Fruit fly (Drosophila melanogaster): ENCODE results near the gene CG13949.
A peak's percentile ranks its signal among the peaks of the same experiment; 100 is the strongest.

The CG13949 gene

dm6 chr2L:819315-820032 lies 35.7 kb upstream of the CG13949 start, which contains the start of the genes PGAP2 and Clp:
PGAP2 (minus strand) TSS chr2L:819508.
Clp (plus strand) TSS chr2L:819964.
- TF ChIP-seq vri (GFP tag; optimal IDR thresholded peaks at IDR 0.05) (no peak), CG6854 (GFP tag; optimal IDR thresholded peaks at IDR 0.05) (peak; percentile 1), ss (GFP tag; optimal IDR thresholded peaks at IDR 0.05) (peak in 1 of 2 experiments; percentile 48), fd59A (GFP tag; optimal IDR thresholded peaks at IDR 0.05) (peak; percentile 51), CG31627 (GFP tag; optimal IDR thresholded peaks at IDR 0.05) (peak; percentile 71), dac (GFP tag; optimal IDR thresholded peaks at IDR 0.05) (no peak), CG1621 (tag; optimal IDR thresholded peaks at IDR 0.05) (no peak), dsx (GFP tag; optimal IDR thresholded peaks at IDR 0.05; ENCODE audit: poor library complexity, severe bottlenecking) (no peak), svp (GFP tag) (peak; percentile 86), CG6808 (GFP tag; optimal IDR thresholded peaks at IDR 0.05) (peak; percentile 2), achi (GFP tag; optimal IDR thresholded peaks at IDR 0.05) (no peak), CG8632 (GFP tag; optimal IDR thresholded peaks at IDR 0.05) (peak; percentile 41), CG4318 (GFP tag; optimal IDR thresholded peaks at IDR 0.05) (no peak), CG6276 (GFP tag; optimal IDR thresholded peaks at IDR 0.05) (no peak), net (GFP tag; optimal IDR thresholded peaks at IDR 0.05) (no peak), eg (GFP tag; IDR thresholded peaks at IDR 0.05) (peak; percentile 71), CG16779 (tag; optimal IDR thresholded peaks at IDR 0.05) (no peak), CG34406 (GFP tag; optimal IDR thresholded peaks at IDR 0.05) (peak; percentile 38), Eip78C (GFP tag) (peak; percentile 90), Sox15 (GFP tag; optimal IDR thresholded peaks at IDR 0.05) (peak; percentile 57), Ets96B (tag; optimal IDR thresholded peaks at IDR 0.05) (peak; percentile 69), CG11294 (GFP tag; IDR thresholded peaks at IDR 0.05) (no peak; the same call in 1 of the 2 replicates), CG10631 (GFP tag; optimal IDR thresholded peaks at IDR 0.05) (no peak), fd85E (GFP tag; optimal IDR thresholded peaks at IDR 0.05) (no peak), CG3919 (GFP tag; optimal IDR thresholded peaks at IDR 0.05) (peak; percentile 44), Hr39 (GFP tag; optimal IDR thresholded peaks at IDR 0.05) (peak; percentile 64), Lpt (GFP tag; optimal IDR thresholded peaks at IDR 0.05) (peak; percentile 13), Hr38 (GFP tag; optimal IDR thresholded peaks at IDR 0.05) (no peak), Eip93F (GFP tag; optimal IDR thresholded peaks at IDR 0.05) (peak; percentile 63), spab (GFP tag; optimal IDR thresholded peaks at IDR 0.05) (peak; percentile 12), CG9139 (GFP tag; optimal IDR thresholded peaks at IDR 0.05) (no peak), CG15336 (GFP tag; IDR thresholded peaks at IDR 0.05) (peak; percentile 43; the same call in 1 of the 2 replicates), CG32006 (GFP tag; optimal IDR thresholded peaks at IDR 0.05) (no peak), acj6 (GFP tag; optimal IDR thresholded peaks at IDR 0.05) (peak; percentile 71), Hr4 (GFP tag; optimal IDR thresholded peaks at IDR 0.05) (no peak), Met (GFP tag; optimal IDR thresholded peaks at IDR 0.05) (no peak), lz (GFP tag; optimal IDR thresholded peaks at IDR 0.05) (peak; percentile 76), Blimp-1 (GFP tag; optimal IDR thresholded peaks at IDR 0.05) (peak; percentile 3), CG11762 (GFP tag; optimal IDR thresholded peaks at IDR 0.05; ENCODE audit: insufficient read depth) (peak; percentile 45), Ets21C (GFP tag; optimal IDR thresholded peaks at IDR 0.05) (peak; percentile 70), CG10669 (GFP tag; optimal IDR thresholded peaks at IDR 0.05) (peak; percentile 57), fkh (GFP tag; optimal IDR thresholded peaks at IDR 0.05) (peak; percentile 84), CG7368 (GFP tag; optimal IDR thresholded peaks at IDR 0.05) (peak; percentile 46), CG6163 (GFP tag; IDR thresholded peaks at IDR 0.05) (peak; percentile 69), Sox102F (GFP tag; optimal IDR thresholded peaks at IDR 0.05) (no peak), Sox14 (GFP tag; optimal IDR thresholded peaks at IDR 0.05) (peak; percentile 64), salr (GFP tag; optimal IDR thresholded peaks at IDR 0.05) (peak in 1 of 2 experiments; percentile 14), CG8319 (GFP tag; optimal IDR thresholded peaks at IDR 0.05) (no peak), pdm3 (GFP tag; optimal IDR thresholded peaks at IDR 0.05) (no peak), CG6792 (GFP tag; optimal IDR thresholded peaks at IDR 0.05) (peak; percentile 50)

Measured in whole organism, prepupa.